Fruit fly (Drosophila melanogaster): ENCODE data around the gene Elp1.

Gene Elp1

DNA sequence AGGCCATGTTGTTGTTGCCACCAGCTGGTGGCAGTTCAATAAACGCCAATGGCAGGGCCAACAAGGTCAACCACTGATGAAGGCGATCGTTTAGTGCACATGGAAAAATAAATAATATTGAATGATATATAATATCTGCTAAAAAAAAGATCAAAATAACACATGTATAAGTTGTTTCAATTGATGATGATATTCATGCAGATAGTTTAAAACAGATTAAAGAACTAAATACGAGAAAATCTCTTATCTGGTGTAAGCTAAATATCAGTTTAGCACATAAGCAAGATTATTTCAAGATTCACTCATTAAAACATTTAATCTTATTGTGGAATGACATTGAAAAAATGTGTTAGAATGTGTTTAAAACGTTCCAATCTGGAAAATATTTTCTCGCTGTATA is 12.7 kb downstream of the Elp1 start (continued):
- TF ChIP-seq ara (GFP tag; IDR thresholded peaks at IDR 0.05) (no peak), CG10462 (GFP tag; optimal IDR thresholded peaks at IDR 0.05) (no peak), Fer1 (GFP tag; optimal IDR thresholded peaks at IDR 0.05) (peak; percentile 45), CHES-1-like (GFP tag; optimal IDR thresholded peaks at IDR 0.05) (no peak), twi (tag; optimal IDR thresholded peaks at IDR 0.05) (no peak), CG13624 (GFP tag; optimal IDR thresholded peaks at IDR 0.05) (no peak), Sry-δ (GFP tag; optimal IDR thresholded peaks at IDR 0.05) (no peak), scrt (GFP tag; optimal IDR thresholded peaks at IDR 0.05) (no peak), hbn (GFP tag; IDR thresholded peaks at IDR 0.05; ENCODE audit: partially characterized antibody) (no peak), CG18011 (GFP tag; optimal IDR thresholded peaks at IDR 0.05) (no peak), CG2889 (GFP tag; IDR thresholded peaks at IDR 0.05) (no peak), Nf-YC (tag; optimal IDR thresholded peaks at IDR 0.05) (peak; percentile 37), CG16815 (GFP tag; optimal IDR thresholded peaks at IDR 0.05) (no peak), CG3847 (GFP tag; IDR thresholded peaks at IDR 0.05) (no peak), mirr (GFP tag; optimal IDR thresholded peaks at IDR 0.05) (no peak), pb (GFP tag; optimal IDR thresholded peaks at IDR 0.05) (no peak), CG31365 (tag; optimal IDR thresholded peaks at IDR 0.05) (no peak), klu (GFP tag; IDR thresholded peaks at IDR 0.05) (no peak), YL-1 (GFP tag; optimal IDR thresholded peaks at IDR 0.05) (no peak), tgo (GFP tag; IDR thresholded peaks at IDR 0.05) (peak; percentile 39; the same call in 1 of the 3 replicates), CG30403 (GFP tag; optimal IDR thresholded peaks at IDR 0.05) (peak; percentile 35), CG5953 (GFP tag; IDR thresholded peaks at IDR 0.05) (no peak), Nf-YB (GFP tag; optimal IDR thresholded peaks at IDR 0.05) (peak; percentile 3), gcm (GFP tag; optimal IDR thresholded peaks at IDR 0.05) (peak; percentile 27), Sox102F (GFP tag; optimal IDR thresholded peaks at IDR 0.05) (peak; percentile 71), bsh (GFP tag; optimal IDR thresholded peaks at IDR 0.05) (peak in 1 of 2 experiments; percentile 31), ranshi (GFP tag; IDR thresholded peaks at IDR 0.05) (no peak), CG2129 (GFP tag; IDR thresholded peaks at IDR 0.05; ENCODE audit: partially characterized antibody) (no peak), CkIIα-i1 (GFP tag; IDR thresholded peaks at IDR 0.05) (no peak), CG11456 (GFP tag; IDR thresholded peaks at IDR 0.05) (no peak), ham (GFP tag; IDR thresholded peaks at IDR 0.05) (no peak), CG15011 (GFP tag; optimal IDR thresholded peaks at IDR 0.05) (no peak), slbo (GFP tag; IDR thresholded peaks at IDR 0.05) (peak; percentile 30; the same call in 1 of the 2 replicates), Oaz (GFP tag; IDR thresholded peaks at IDR 0.05) (no peak), CG4360 (GFP tag; IDR thresholded peaks at IDR 0.05) (no peak), NfI (GFP tag; optimal IDR thresholded peaks at IDR 0.05) (no peak), ap (GFP tag; IDR thresholded peaks at IDR 0.05) (no peak)

DNA sequence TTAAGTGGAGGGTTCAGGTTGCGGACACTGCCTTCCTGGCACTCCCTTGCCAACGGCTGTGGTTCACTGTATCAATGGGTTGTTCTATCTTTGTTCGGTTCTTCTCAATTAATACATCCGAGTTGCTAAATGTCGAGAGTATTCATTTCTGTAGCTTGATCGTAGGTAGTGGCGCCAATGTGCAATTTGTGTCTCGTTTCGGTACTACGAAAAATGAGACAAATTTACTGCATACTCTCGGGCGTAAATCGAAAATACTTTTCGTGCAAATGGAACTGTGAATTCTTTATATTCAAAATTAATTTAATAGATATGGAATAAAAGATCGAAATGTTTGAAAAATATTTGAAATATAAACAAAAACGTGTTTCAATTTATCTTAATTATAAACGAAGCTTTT is 14.7 kb downstream of the Elp1 start:
- no peak for TF ChIP-seq crp (GFP tag; optimal IDR thresholded peaks at IDR 0.05)
- TF ChIP-seq CG11247 (GFP tag; IDR thresholded peaks at IDR 0.05) = no peak
- TF ChIP-seq CG17186 (GFP tag; optimal IDR thresholded peaks at IDR 0.05) = no peak
- no peak for TF ChIP-seq HLHmδ (GFP tag; optimal IDR thresholded peaks at IDR 0.05)
- 0 out of 3 replicates have a peak, but pooled peaks have one; percentile 8 for TF ChIP-seq ase (GFP tag; IDR thresholded peaks at IDR 0.05)
- TF ChIP-seq CG3995 (GFP tag; optimal IDR thresholded peaks at IDR 0.05) = peak; percentile 17
- TF ChIP-seq sisA (GFP tag; IDR thresholded peaks at IDR 0.05) = no peak
- TF ChIP-seq CG12219 (GFP tag; optimal IDR thresholded peaks at IDR 0.05) = no peak
- no peak for TF ChIP-seq pb (GFP tag; optimal IDR thresholded peaks at IDR 0.05)
- TF ChIP-seq Hsf (GFP tag; optimal IDR thresholded peaks at IDR 0.05) = no peak
- TF ChIP-seq cato (GFP tag; optimal IDR thresholded peaks at IDR 0.05; ENCODE audit: borderline replicate concordance) = no peak
- no peak for TF ChIP-seq CG31388 (GFP tag; optimal IDR thresholded peaks at IDR 0.05)
- peak; percentile 72 for TF ChIP-seq Med (GFP tag)
- no peak for TF ChIP-seq ftz-f1 (GFP tag; optimal IDR thresholded peaks at IDR 0.05)
- no peak for TF ChIP-seq CG18476 (GFP tag; optimal IDR thresholded peaks at IDR 0.05)
- no peak for TF ChIP-seq GATAe (GFP tag; conservative IDR thresholded peaks at IDR 0.05)
- TF ChIP-seq tgo (GFP tag; IDR thresholded peaks at IDR 0.05) = no peak
- no peak for TF ChIP-seq pnt (GFP tag; optimal IDR thresholded peaks at IDR 0.05)
- TF ChIP-seq CG4328 (GFP tag; optimal IDR thresholded peaks at IDR 0.05) = no peak
